Fruit fly (Drosophila melanogaster) whole organism, prepupa: ENCODE measurements around the gene CG8379.

ENCODE experiments used
- CG11762 ChIP-seq: fragments of 200-800 bp; sonication (Bioruptor generic); optimal IDR thresholded peaks from 3 replicates; lab custom pipeline; 2016; ENCODE audit warnings: missing biosample characterization, missing genetic modification characterization; ENCODE audit not compliant: insufficient read depth
- CG16779 ChIP-seq: fragments of 200-800 bp; sonication (Bioruptor generic); optimal IDR thresholded peaks from 3 replicates; lab custom pipeline; 2017; ENCODE audit warnings: missing biosample characterization, mild to moderate bottlenecking, missing genetic modification characterization
- CG3032 ChIP-seq: fragments of 200-800 bp; optimal IDR thresholded peaks from 2 replicates; lab custom pipeline; 2019; ENCODE audit warnings: missing biosample characterization, mild to moderate bottlenecking, missing genetic modification characterization, moderate library complexity
- CG32006 ChIP-seq: fragments of 200-800 bp; sonication (Bioruptor generic); optimal IDR thresholded peaks from 3 replicates; lab custom pipeline; 2017; ENCODE audit warnings: missing biosample characterization, mild to moderate bottlenecking, missing genetic modification characterization
- CG34406 ChIP-seq: fragments of 200-800 bp; sonication (Bioruptor generic); optimal IDR thresholded peaks from 3 replicates; lab custom pipeline; 2016; ENCODE audit warnings: missing biosample characterization, missing genetic modification characterization
- CG6276 ChIP-seq: fragments of 200-800 bp; sonication (Bioruptor generic); optimal IDR thresholded peaks from 2 replicates; lab custom pipeline; 2017; ENCODE audit warnings: missing biosample characterization, mild to moderate bottlenecking, missing genetic modification characterization
- CG6854 ChIP-seq: fragments of 200-800 bp; sonication (Bioruptor generic); optimal IDR thresholded peaks from 2 replicates; lab custom pipeline; 2017; ENCODE audit warnings: missing biosample characterization, mild to moderate bottlenecking, missing genetic modification characterization
- CG8632 ChIP-seq: fragments of 200-800 bp; sonication (Bioruptor generic); optimal IDR thresholded peaks from 3 replicates; lab custom pipeline; 2016; ENCODE audit warnings: missing biosample characterization, missing genetic modification characterization
- Gug ChIP-seq: fragments of 200-800 bp; sonication (Bioruptor generic); IDR thresholded peaks from 2 replicates; pipeline ENCODE4 v1.3.6; 2022; ENCODE audit warnings: missing biosample characterization, missing genetic modification characterization
- Lpt ChIP-seq: fragments of 200-800 bp; sonication (Bioruptor generic); optimal IDR thresholded peaks from 3 replicates; lab custom pipeline; 2016; ENCODE audit warnings: missing biosample characterization, missing genetic modification characterization
- Met ChIP-seq: fragments of 200-800 bp; sonication (Bioruptor generic); optimal IDR thresholded peaks from 3 replicates; lab custom pipeline; 2016; ENCODE audit warnings: missing biosample characterization, missing genetic modification characterization
- cyc ChIP-seq: fragments of 200-800 bp; sonication (Bioruptor generic); optimal IDR thresholded peaks from 3 replicates; lab custom pipeline; 2016; ENCODE audit warnings: missing biosample characterization, missing genetic modification characterization
- fd59A ChIP-seq: fragments of 200-800 bp; sonication (Bioruptor generic); optimal IDR thresholded peaks from 2 replicates; lab custom pipeline; 2017; ENCODE audit warnings: missing biosample characterization, mild to moderate bottlenecking, missing genetic modification characterization, missing genetic modification reagents

DNA sequence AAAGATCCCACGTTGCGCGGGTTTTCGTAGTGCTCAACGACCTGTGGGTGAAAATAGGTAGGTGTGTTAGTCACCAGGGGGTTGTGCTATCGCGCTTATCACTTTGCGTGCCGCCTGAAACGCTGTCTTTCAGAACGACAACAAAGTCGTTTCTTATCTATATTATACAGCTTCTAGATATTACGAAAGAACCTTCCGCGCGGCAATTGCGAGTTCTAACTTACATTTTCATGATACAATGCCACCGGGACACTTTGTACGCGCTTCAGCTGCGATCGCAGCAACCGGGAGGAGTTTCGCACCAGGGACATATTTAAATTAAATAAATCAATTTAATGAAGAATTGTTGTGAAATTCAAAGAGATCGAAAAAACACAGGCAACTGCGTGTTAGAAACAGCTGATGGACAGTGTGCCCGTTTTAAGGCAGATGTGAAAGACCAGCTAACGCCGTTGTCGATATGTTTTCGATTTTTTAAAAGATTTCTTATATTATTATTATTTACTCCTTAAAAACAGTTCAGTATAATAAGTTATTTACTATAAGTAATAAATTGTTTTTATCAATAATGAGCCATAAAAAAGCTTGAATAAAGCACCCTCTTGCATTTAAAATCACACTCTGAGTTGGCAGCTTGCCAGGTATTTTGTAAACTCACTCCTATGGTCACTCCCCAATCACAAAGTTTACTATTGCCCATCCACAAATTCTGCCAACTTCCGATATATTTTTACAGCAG lies at the start of gene CG8379, which contains the start of gene IscU:
- TF ChIP-seq CG34406: no peak
- TF ChIP-seq cyc: no peak
- TF ChIP-seq CG3032: peak; percentile 13
- TF ChIP-seq fd59A (GFP tag; lab: Kevin White, UChicago): no peak
- no peak for TF ChIP-seq CG16779 (tag; lab: Kevin White, UChicago)
- no peak for TF ChIP-seq CG11762 (GFP tag; lab: Kevin White, UChicago)
- no peak for TF ChIP-seq CG32006 (GFP tag; lab: Kevin White, UChicago)
- TF ChIP-seq Lpt: no peak
- no peak for TF ChIP-seq Met
- TF ChIP-seq CG8632 (GFP tag; lab: Kevin White, UChicago): no peak
- TF ChIP-seq CG6854: no peak
- no peak for TF ChIP-seq Gug (GFP tag; lab: Robert Waterston, UW)
- no peak for TF ChIP-seq CG6276
